Fruit fly (Drosophila melanogaster): ENCODE measurements around the gene Cnx14D.

The Cnx14D gene

dm6 chrX:16573659-16574058, 48.4 kb upstream of the Cnx14D start (continued):
- no peak for TF ChIP-seq hb (GFP tag; IDR thresholded peaks at IDR 0.05; ENCODE audit: partially characterized antibody)
- TF ChIP-seq HmgD (GFP tag; optimal IDR thresholded peaks at IDR 0.05): no peak
- TF ChIP-seq Gug (GFP tag; IDR thresholded peaks at IDR 0.05): no peak
- no peak for TF ChIP-seq mld (GFP tag; IDR thresholded peaks at IDR 0.05; ENCODE audit: partially characterized antibody)
- no peak for TF ChIP-seq CG7271 (tag; optimal IDR thresholded peaks at IDR 0.05)
- TF ChIP-seq CG6654 (GFP tag; optimal IDR thresholded peaks at IDR 0.05): no peak
- no peak for TF ChIP-seq Abd-B (GFP tag; optimal IDR thresholded peaks at IDR 0.05)
- TF ChIP-seq CG11696 (GFP tag; IDR thresholded peaks at IDR 0.05): no peak
- no peak for TF ChIP-seq dimm (GFP tag; IDR thresholded peaks at IDR 0.05)
- peak; percentile 61; the same call in 1 of the 2 replicates for TF ChIP-seq Rfx (GFP tag; IDR thresholded peaks at IDR 0.05)
- no peak for TF ChIP-seq CG8388 (GFP tag; optimal IDR thresholded peaks at IDR 0.05)
- no peak for TF ChIP-seq zfh1 (GFP tag; IDR thresholded peaks at IDR 0.05)
- no peak for TF ChIP-seq zf30C (GFP tag; optimal IDR thresholded peaks at IDR 0.05)
- no peak for TF ChIP-seq lilli (GFP tag; optimal IDR thresholded peaks at IDR 0.05)
- TF ChIP-seq YL-1 (GFP tag; optimal IDR thresholded peaks at IDR 0.05): no peak
- peak; percentile 77 for TF ChIP-seq Atf6 (GFP tag; IDR thresholded peaks at IDR 0.05)
- no peak for TF ChIP-seq CG5180 (GFP tag; optimal IDR thresholded peaks at IDR 0.05)
- TF ChIP-seq Kr (GFP tag; optimal IDR thresholded peaks at IDR 0.05): no peak
- TF ChIP-seq CG10654 (GFP tag; optimal IDR thresholded peaks at IDR 0.05): no peak
- peak; percentile 29 for TF ChIP-seq CG12769 (tag; optimal IDR thresholded peaks at IDR 0.05)
- no peak for TF ChIP-seq CG3726 (GFP tag; IDR thresholded peaks at IDR 0.05)
- TF ChIP-seq CG13287 (GFP tag; IDR thresholded peaks at IDR 0.05; ENCODE audit: partially characterized antibody): no peak
- TF ChIP-seq Nf-YC (tag; optimal IDR thresholded peaks at IDR 0.05): no peak
- no peak for TF ChIP-seq sqz (GFP tag; optimal IDR thresholded peaks at IDR 0.05)
- TF ChIP-seq hth (optimal IDR thresholded peaks at IDR 0.05): no peak
- no peak for TF ChIP-seq Scr (GFP tag; IDR thresholded peaks at IDR 0.05; ENCODE audit: partially characterized antibody)
- TF ChIP-seq lmd (GFP tag; IDR thresholded peaks at IDR 0.05): no peak
- no peak for TF ChIP-seq stwl (tag; optimal IDR thresholded peaks at IDR 0.05)
- no peak for TF ChIP-seq ems (GFP tag; optimal IDR thresholded peaks at IDR 0.05)
- no peak for TF ChIP-seq GATAe (GFP tag; conservative IDR thresholded peaks at IDR 0.05)
- no peak for TF ChIP-seq CG2202 (tag; optimal IDR thresholded peaks at IDR 0.05)
- no peak for TF ChIP-seq CG6689 (GFP tag; IDR thresholded peaks at IDR 0.05)
- TF ChIP-seq CG10321 (GFP tag; IDR thresholded peaks at IDR 0.05): no peak
- no peak for TF ChIP-seq Hey (tag; optimal IDR thresholded peaks at IDR 0.05)
- TF ChIP-seq corto (GFP tag; optimal IDR thresholded peaks at IDR 0.05): no peak
- TF ChIP-seq Ptx1 (GFP tag; IDR thresholded peaks at IDR 0.05): no peak
- no peak for TF ChIP-seq CG10462 (GFP tag; optimal IDR thresholded peaks at IDR 0.05)
- peak; percentile 11 for TF ChIP-seq pnt (GFP tag; optimal IDR thresholded peaks at IDR 0.05)
- TF ChIP-seq sim (GFP tag; IDR thresholded peaks at IDR 0.05): no peak
- no peak for TF ChIP-seq Hr39 (optimal IDR thresholded peaks at IDR 0.05)
- no peak for TF ChIP-seq wor (GFP tag; IDR thresholded peaks at IDR 0.05)
- TF ChIP-seq ara (GFP tag; IDR thresholded peaks at IDR 0.05): no peak
- TF ChIP-seq Gsc (GFP tag; IDR thresholded peaks at IDR 0.05): no peak
- TF ChIP-seq pzg (GFP tag; optimal IDR thresholded peaks at IDR 0.05): no peak
- no peak for TF ChIP-seq Side (GFP tag; optimal IDR thresholded peaks at IDR 0.05)
- no peak for TF ChIP-seq emc (GFP tag; optimal IDR thresholded peaks at IDR 0.05)
- TF ChIP-seq CG3065 (GFP tag; optimal IDR thresholded peaks at IDR 0.05): no peak
- no peak for TF ChIP-seq NC2α (GFP tag; optimal IDR thresholded peaks at IDR 0.05)
- no peak for TF ChIP-seq h (optimal IDR thresholded peaks at IDR 0.05)
- TF ChIP-seq CG1529 (GFP tag; optimal IDR thresholded peaks at IDR 0.05): no peak
- no peak for TF ChIP-seq CG15601 (tag; optimal IDR thresholded peaks at IDR 0.05)
- TF ChIP-seq zfh2 (GFP tag; optimal IDR thresholded peaks at IDR 0.05): no peak
- no peak for TF ChIP-seq CG32532 (GFP tag; IDR thresholded peaks at IDR 0.05)
- TF ChIP-seq CG6175 (GFP tag; IDR thresholded peaks at IDR 0.05): no peak
